Worm (Caenorhabditis elegans) whole organism, early embryonic: ENCODE measurements around the gene ctf-4.

Source experiments
- B0310.2 ChIP-seq: sonication (generic microtip); optimal IDR thresholded peaks from 2 replicates; lab custom pipeline; 2016; ENCODE audit warnings: mild to moderate bottlenecking, missing genetic modification characterization, missing compliant biosample characterization
- ama-1 ChIP-seq: fragments of 150-350 bp; optimal IDR thresholded peaks from 2 replicates; lab custom pipeline; 2014
- ets-7 ChIP-seq: sonication (generic microtip); optimal IDR thresholded peaks from 2 replicates; lab custom pipeline; 2016; ENCODE audit warnings: missing genotype, missing genetic modification characterization, missing compliant biosample characterization
- flt-1 ChIP-seq: fragments of 200-800 bp; sonication (Bioruptor generic); IDR thresholded peaks from 2 replicates; pipeline ENCODE4 v1.3.6; 2022; ENCODE audit warnings: missing genetic modification characterization, missing compliant biosample characterization
- hmg-4 ChIP-seq: fragments of 200-800 bp; sonication (Bioruptor generic); optimal IDR thresholded peaks from 2 replicates; lab custom pipeline; 2018; ENCODE audit warnings: mild to moderate bottlenecking, missing genetic modification characterization, missing compliant biosample characterization
- pes-1 ChIP-seq: fragments of 200-800 bp; sonication (Bioruptor generic); IDR thresholded peaks from 2 replicates; pipeline ENCODE4 v1.3.6; 2022; ENCODE audit warnings: missing genetic modification reagents, missing genetic modification characterization, missing compliant biosample characterization

- TF ChIP-seq hmg-4 (no peak), ama-1 (lab: Kevin White, UChicago) (no peak), ets-7 (no peak), pes-1 (GFP tag; lab: Robert Waterston, UW) (no peak), flt-1 (GFP tag; lab: Robert Waterston, UW) (no peak), B0310.2 (tag; lab: Kevin White, UChicago) (no peak)
These were observed 3.9 kb downstream of the ctf-4 start for ce11 chrV:10961448-10961870.
